Worm (Caenorhabditis elegans): ENCODE results near the gene F22E5.2.

DNA sequence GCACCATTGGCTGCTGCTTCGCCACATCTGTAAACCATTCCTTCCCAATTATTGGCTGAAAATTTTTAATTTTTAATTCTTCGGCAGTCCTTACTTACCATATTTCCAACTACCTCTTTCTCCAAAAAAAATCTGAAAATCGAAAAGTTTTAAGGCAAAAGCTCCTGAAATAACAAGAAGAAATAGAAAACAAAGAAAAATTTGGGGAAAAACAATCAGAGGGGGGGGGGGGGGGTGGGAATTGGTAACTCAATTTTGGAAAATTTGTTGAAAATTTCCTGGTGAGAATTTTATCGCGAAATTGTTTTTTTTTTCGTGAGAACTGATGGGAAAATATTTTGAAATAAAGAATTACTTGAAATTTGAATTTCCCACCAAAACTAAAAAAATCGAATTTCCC lies 27.3 kb downstream of the F22E5.2 start, which contains the start of gene set-11:
- TF ChIP-seq snpc-4 (tag; optimal IDR thresholded peaks at IDR 0.05): no peak
- TF ChIP-seq nhr-76 (tag; optimal IDR thresholded peaks at IDR 0.05): no peak
- no peak for TF ChIP-seq unc-62 (GFP tag; optimal IDR thresholded peaks at IDR 0.05)
- TF ChIP-seq lsy-2 (tag; optimal IDR thresholded peaks at IDR 0.05): no peak
- TF ChIP-seq nhr-12 (tag; optimal IDR thresholded peaks at IDR 0.05): no peak
- TF ChIP-seq unc-39 (tag; optimal IDR thresholded peaks at IDR 0.05): no peak
- no peak for TF ChIP-seq ztf-11 (tag; optimal IDR thresholded peaks at IDR 0.05)
- no peak for TF ChIP-seq zip-8 (tag; optimal IDR thresholded peaks at IDR 0.05)
- no peak for TF ChIP-seq ceh-43 (GFP tag; optimal IDR thresholded peaks at IDR 0.05)
